Fruit fly (Drosophila melanogaster): Measurements from ENCODE around the gene Ca-Ma2d.

Ca-Ma2d gene

dm6 chr2L:16241639-16242038 is 10.4 kb downstream of the Ca-Ma2d start, which contains the start of gene CG42818:
Gene CG42818 (plus strand): TSS chr2L:16241939.
- no peak for TF ChIP-seq fkh (GFP tag; optimal IDR thresholded peaks at IDR 0.05)
- TF ChIP-seq CG8319 (GFP tag; optimal IDR thresholded peaks at IDR 0.05): no peak
- no peak for TF ChIP-seq topi (GFP tag; optimal IDR thresholded peaks at IDR 0.05)
- no peak for TF ChIP-seq eg (GFP tag; IDR thresholded peaks at IDR 0.05)

DNA sequence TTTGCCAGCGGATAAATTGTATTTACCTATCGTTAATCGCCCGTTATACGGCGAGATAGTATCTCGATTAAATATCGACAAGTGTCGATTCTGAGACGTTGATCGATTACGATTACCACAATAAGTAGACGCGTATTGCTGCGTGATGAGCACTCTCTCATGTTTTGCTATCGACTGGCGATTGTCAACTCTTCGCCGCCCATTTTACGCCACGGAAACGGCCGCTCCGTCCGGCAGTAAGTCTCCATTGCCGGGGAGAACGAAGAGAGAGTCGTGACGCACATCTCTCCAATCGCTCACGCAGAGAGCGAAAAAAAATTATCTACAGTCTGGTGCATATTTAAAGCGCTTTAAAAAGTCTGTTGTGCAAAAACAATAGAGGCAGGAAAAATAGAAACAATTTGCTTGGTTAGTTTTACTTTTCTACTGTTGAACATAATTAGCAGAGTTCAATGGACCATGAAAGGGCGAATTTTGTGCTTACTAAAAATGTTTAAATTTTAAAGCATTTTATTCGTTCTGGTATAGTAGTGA is 20.4 kb downstream of the Ca-Ma2d start, which contains the start of gene CG46309:
Gene CG46309 (minus strand): TSS at position 191 of the 534 bp plus-strand sequence.
- TF ChIP-seq Smox (GFP tag; optimal IDR thresholded peaks at IDR 0.05) (peak; percentile 54), Hr38 (GFP tag; optimal IDR thresholded peaks at IDR 0.05) (no peak), esn (GFP tag; optimal IDR thresholded peaks at IDR 0.05) (peak; percentile 53), Sox102F (GFP tag; optimal IDR thresholded peaks at IDR 0.05) (peak; percentile 50), CG31627 (GFP tag; optimal IDR thresholded peaks at IDR 0.05) (peak; percentile 51), Met (GFP tag; optimal IDR thresholded peaks at IDR 0.05) (peak; percentile 32), acj6 (GFP tag; optimal IDR thresholded peaks at IDR 0.05) (peak; percentile 56), lz (GFP tag; optimal IDR thresholded peaks at IDR 0.05) (peak; percentile 54), topi (GFP tag; optimal IDR thresholded peaks at IDR 0.05) (peak; percentile 53), Ets21C (GFP tag; optimal IDR thresholded peaks at IDR 0.05) (peak; percentile 8), CG11762 (GFP tag; optimal IDR thresholded peaks at IDR 0.05; ENCODE audit: insufficient read depth) (peak; percentile 10), Lpt (GFP tag; optimal IDR thresholded peaks at IDR 0.05) (peak; percentile 8), achi (GFP tag; optimal IDR thresholded peaks at IDR 0.05) (peak; percentile 1), Eip75B (GFP tag; optimal IDR thresholded peaks at IDR 0.05) (peak; percentile 48), CG3919 (GFP tag; optimal IDR thresholded peaks at IDR 0.05) (no peak), pdm3 (GFP tag; optimal IDR thresholded peaks at IDR 0.05) (peak; percentile 44), salr (GFP tag; optimal IDR thresholded peaks at IDR 0.05) (peak in 1 of 2 experiments; percentile 31), OdsH (GFP tag; optimal IDR thresholded peaks at IDR 0.05) (peak; percentile 49), dac (GFP tag; optimal IDR thresholded peaks at IDR 0.05) (no peak), CG8632 (GFP tag; optimal IDR thresholded peaks at IDR 0.05) (peak; percentile 22), cyc (GFP tag; optimal IDR thresholded peaks at IDR 0.05) (peak; percentile 43), CG6163 (GFP tag; IDR thresholded peaks at IDR 0.05) (no peak), Sox14 (GFP tag; optimal IDR thresholded peaks at IDR 0.05) (peak; percentile 53), CG10669 (GFP tag; optimal IDR thresholded peaks at IDR 0.05) (no peak), CG1621 (tag; optimal IDR thresholded peaks at IDR 0.05) (no peak), Eip78C (GFP tag) (peak; percentile 86), CG11902 (GFP tag; optimal IDR thresholded peaks at IDR 0.05) (no peak), Hr4 (GFP tag; optimal IDR thresholded peaks at IDR 0.05) (peak; percentile 51), CG6792 (GFP tag; optimal IDR thresholded peaks at IDR 0.05) (no peak), Hr39 (GFP tag; optimal IDR thresholded peaks at IDR 0.05) (peak; percentile 61), vri (GFP tag; optimal IDR thresholded peaks at IDR 0.05) (peak; percentile 62)

dm6 chr2L:16255232-16256117 is 24.2 kb downstream of the Ca-Ma2d start:
- peak; percentile 25 for TF ChIP-seq fkh (GFP tag; optimal IDR thresholded peaks at IDR 0.05)
- TF ChIP-seq ss (GFP tag; optimal IDR thresholded peaks at IDR 0.05): peak; percentile 46 to 69
- TF ChIP-seq Blimp-1 (GFP tag; optimal IDR thresholded peaks at IDR 0.05): peak; percentile 75
- peak; percentile 73 for TF ChIP-seq Eip78C (GFP tag)
- TF ChIP-seq CG9139 (GFP tag; optimal IDR thresholded peaks at IDR 0.05): peak; percentile 35
- TF ChIP-seq spab (GFP tag; optimal IDR thresholded peaks at IDR 0.05): peak; percentile 23
- TF ChIP-seq CG10631 (GFP tag; optimal IDR thresholded peaks at IDR 0.05): no peak
- peak; percentile 51 for TF ChIP-seq CG6854 (GFP tag; optimal IDR thresholded peaks at IDR 0.05)
- peak; percentile 96 for TF ChIP-seq vri (GFP tag; optimal IDR thresholded peaks at IDR 0.05)
- TF ChIP-seq Sox102F (GFP tag; optimal IDR thresholded peaks at IDR 0.05): peak; percentile 3
- no peak for TF ChIP-seq Hr39 (GFP tag; optimal IDR thresholded peaks at IDR 0.05)
- TF ChIP-seq CG1621 (tag; optimal IDR thresholded peaks at IDR 0.05): peak; percentile 64
- TF ChIP-seq Ets96B (tag; optimal IDR thresholded peaks at IDR 0.05): peak; percentile 22
- peak; percentile 59 for TF ChIP-seq CG6808 (GFP tag; optimal IDR thresholded peaks at IDR 0.05)
- no peak for TF ChIP-seq CG11294 (GFP tag; IDR thresholded peaks at IDR 0.05)
- peak; percentile 2 for TF ChIP-seq Eip93F (GFP tag; optimal IDR thresholded peaks at IDR 0.05)
- no peak for TF ChIP-seq CG31627 (GFP tag; optimal IDR thresholded peaks at IDR 0.05)
